Fruit fly (Drosophila melanogaster) whole organism, embryonic: Measurements from ENCODE around the gene Tlk.

Experiments used
- CG7963 ChIP-seq: fragments of 200-800 bp; sonication (Bioruptor generic); IDR thresholded peaks from 3 replicates; pipeline ENCODE4 v1.3.6; 2022; ENCODE audit warnings: missing biosample characterization, missing genetic modification characterization; ENCODE audit not compliant: partially characterized antibody
- zfh2 ChIP-seq: fragments of 200-800 bp; sonication (Bioruptor generic); optimal IDR thresholded peaks from 2 replicates; lab custom pipeline; 2016; ENCODE audit warnings: missing biosample characterization, missing genetic modification characterization

DNA sequence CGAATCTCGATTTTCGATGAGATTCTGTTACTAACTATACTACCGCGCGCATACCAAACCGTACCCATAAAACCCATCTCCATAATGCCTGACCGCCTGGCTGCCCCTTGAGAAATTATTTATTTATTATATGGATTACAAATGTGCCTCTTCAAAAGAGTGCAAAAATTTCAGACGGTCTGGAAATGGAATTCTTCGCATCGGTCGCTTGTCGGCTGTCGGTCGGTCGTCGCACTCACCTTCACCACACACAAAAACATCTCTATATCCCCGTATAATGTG is 22.9 kb downstream of the Tlk start:
- TF ChIP-seq CG7963 (GFP tag; lab: Robert Waterston, UW): no peak
- TF ChIP-seq zfh2 (GFP tag; lab: Kevin White, UChicago): no peak
